Worm (Caenorhabditis elegans) whole organism, L4 larva: ENCODE results near the gene Y58A7A.2.

Source experiments
- Y5F2A.4 ChIP-seq: fragments of 200-800 bp; sonication (Bioruptor generic); optimal IDR thresholded peaks from 2 replicates; lab custom pipeline; 2018; ENCODE audit warnings: mild to moderate bottlenecking, missing genetic modification characterization, missing compliant biosample characterization
- aly-2 ChIP-seq: sonication (generic microtip); optimal IDR thresholded peaks from 2 replicates; lab custom pipeline; 2018; ENCODE audit warnings: missing biosample characterization, missing genetic modification characterization
- jun-1 ChIP-seq: fragments of 150-350 bp; optimal IDR thresholded peaks from 2 replicates; lab custom pipeline; 2014; ENCODE audit warnings: missing biosample characterization, missing genetic modification reagents, missing genetic modification characterization
- nhr-102 ChIP-seq: sonication (generic microtip); optimal IDR thresholded peaks from 2 replicates; lab custom pipeline; 2016; ENCODE audit warnings: mild to moderate bottlenecking, missing genetic modification characterization, moderate library complexity, missing compliant biosample characterization
- nhr-11 ChIP-seq: fragments of 150-350 bp; optimal IDR thresholded peaks from 2 replicates; lab custom pipeline; 2014; ENCODE audit warnings: missing biosample characterization, missing genetic modification characterization
- unc-62 ChIP-seq, 3 experiments: fragments of 150-350 bp in 1 of 3; sonication (generic microtip); optimal IDR thresholded peaks in 2 of 3; peaks in 1 of 3; 1 replicate in 1 of 3; 2 replicates in 2 of 3; lab custom pipeline; 2014 to 2017; ENCODE audit warnings: missing biosample characterization in 3 of 3, missing genetic modification characterization in 3 of 3, missing genetic modification reagents in 3 of 3, missing genotype in 1 of 3
- zip-2 ChIP-seq: fragments of 150-350 bp; optimal IDR thresholded peaks from 2 replicates; lab custom pipeline; 2014; ENCODE audit warnings: missing biosample characterization, missing genetic modification characterization

DNA sequence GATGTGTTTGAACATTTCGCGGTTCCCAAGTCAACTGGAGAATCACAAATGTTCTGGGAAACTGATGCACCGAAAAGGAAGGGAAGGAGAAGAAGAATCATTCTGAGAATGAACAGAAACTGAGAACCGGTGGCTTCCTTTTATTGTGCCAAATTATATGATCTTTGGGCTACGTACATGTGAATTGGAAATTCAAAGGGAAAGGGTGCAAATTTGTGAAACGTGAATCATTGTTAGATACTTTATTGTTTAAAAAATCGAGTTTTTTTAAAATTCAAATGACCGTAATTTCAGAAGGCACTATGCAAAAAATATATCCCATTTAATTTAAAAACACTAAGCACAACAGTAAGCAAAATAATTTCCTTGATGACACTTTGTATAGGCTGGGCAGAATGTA is 36.9 kb downstream of the Y58A7A.2 start, which contains the start of gene K11D12.6:
- TF ChIP-seq aly-2 (tag; lab: Kevin White, UChicago) (no peak), nhr-102 (tag; lab: Kevin White, UChicago) (no peak), zip-2 (tag; lab: Kevin White, UChicago) (no peak), Y5F2A.4 (GFP tag; lab: Kevin White, UChicago) (no peak), jun-1 (no peak), unc-62 (GFP tag; optimal IDR thresholded peaks at IDR 0.05 in 1 of 2; lab: Kevin White, UChicago) (no peak), unc-62 (tag; optimal IDR thresholded peaks at IDR 0.05; lab: Kevin White, UChicago) (no peak), nhr-11 (tag; lab: Kevin White, UChicago) (no peak)
